1 worm cellular context compared by ENCODE assay signal in the genomic region with DNA sequence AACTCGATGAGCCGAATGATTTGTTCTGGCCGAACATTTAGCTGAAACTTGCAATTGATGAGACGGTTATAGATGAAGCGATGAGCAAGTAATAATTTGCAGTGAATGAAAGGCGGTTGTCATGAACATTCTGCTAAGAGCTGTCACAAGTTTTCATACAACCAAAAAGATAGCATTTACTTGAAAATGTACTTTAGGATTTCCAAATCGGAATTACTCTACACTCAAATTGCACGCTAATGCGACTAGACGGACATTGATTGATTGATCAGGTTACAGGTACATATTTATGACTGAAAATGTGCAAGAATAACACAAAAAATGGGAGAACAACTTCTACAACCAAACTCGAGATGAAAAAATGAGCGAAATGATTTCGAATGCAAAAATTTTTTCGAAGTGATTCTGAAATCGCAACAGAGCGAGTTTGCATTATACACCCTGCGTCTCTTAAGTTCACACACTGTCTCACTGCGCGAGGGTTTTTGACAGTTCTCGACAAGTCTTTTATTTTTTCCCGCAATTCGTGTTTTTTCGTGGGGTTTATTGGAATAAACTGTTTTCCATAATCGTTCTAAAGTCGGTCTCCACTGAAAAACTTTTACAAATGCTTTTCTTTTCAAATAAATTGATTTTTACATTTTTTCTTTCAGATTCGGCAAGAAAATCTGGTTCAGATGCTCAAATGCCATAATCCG.
TF ChIP-seq lines count a peak whose summit lies in the region.

A gene (minus strand): TSS at position 51 of the 698 bp plus-strand sequence.
A gene (plus strand): TSS at position 648 of the 698 bp plus-strand sequence.

TF ChIP-seq in whole organism, L1 larva, 84 proteins besides CTCF, POLR2A, EP300 and RAD21 (continued from another document):
- no peak for TF ChIP-seq ets-5 (GFP tag; IDR thresholded peaks at IDR 0.05; lab: Robert Waterston, UW)
- TF ChIP-seq sptf-1 (tag; optimal IDR thresholded peaks at IDR 0.05; lab: Kevin White, UChicago), result no peak
- TF ChIP-seq fos-1 (tag; optimal IDR thresholded peaks at IDR 0.05; lab: Kevin White, UChicago), result no peak
- TF ChIP-seq lin-39 (tag; optimal IDR thresholded peaks at IDR 0.05; lab: Kevin White, UChicago), result no peak
- no peak for TF ChIP-seq pqm-1 (tag; optimal IDR thresholded peaks at IDR 0.05; lab: Kevin White, UChicago)
- TF ChIP-seq fkh-10 (GFP tag; optimal IDR thresholded peaks at IDR 0.05; lab: Kevin White, UChicago), result no peak
- TF ChIP-seq ceh-82 (tag; optimal IDR thresholded peaks at IDR 0.05; lab: Kevin White, UChicago), result peak in 1 of 3 experiments; percentile 42
- no peak for TF ChIP-seq unc-62 (GFP tag; optimal IDR thresholded peaks at IDR 0.05; lab: Kevin White, UChicago)
- no peak for TF ChIP-seq nhr-12 (tag; optimal IDR thresholded peaks at IDR 0.05; lab: Kevin White, UChicago)
- no peak for TF ChIP-seq nhr-90 (tag; optimal IDR thresholded peaks at IDR 0.05; lab: Kevin White, UChicago; ENCODE audit: poor library complexity)
- no peak for TF ChIP-seq lin-13 (GFP tag; optimal IDR thresholded peaks at IDR 0.05; lab: Kevin White, UChicago)
- TF ChIP-seq hlh-4 (tag; optimal IDR thresholded peaks at IDR 0.05; lab: Kevin White, UChicago), result no peak
